Worm (Caenorhabditis elegans) whole organism, early embryonic: ENCODE measurements around the gene srz-99.

Experiments used
- B0310.2 ChIP-seq: sonication (generic microtip); optimal IDR thresholded peaks from 2 replicates; lab custom pipeline; 2016; ENCODE audit warnings: mild to moderate bottlenecking, missing genetic modification characterization, missing compliant biosample characterization
- ama-1 ChIP-seq: fragments of 150-350 bp; optimal IDR thresholded peaks from 2 replicates; lab custom pipeline; 2014
- flt-1 ChIP-seq: fragments of 200-800 bp; sonication (Bioruptor generic); IDR thresholded peaks from 2 replicates; pipeline ENCODE4 v1.3.6; 2022; ENCODE audit warnings: missing genetic modification characterization, missing compliant biosample characterization
- hmbx-1 ChIP-seq: sonication (generic microtip); optimal IDR thresholded peaks from 2 replicates; lab custom pipeline; 2016; ENCODE audit warnings: mild to moderate bottlenecking, missing genetic modification characterization, missing compliant biosample characterization
- hmg-4 ChIP-seq: fragments of 200-800 bp; sonication (Bioruptor generic); optimal IDR thresholded peaks from 2 replicates; lab custom pipeline; 2018; ENCODE audit warnings: mild to moderate bottlenecking, missing genetic modification characterization, missing compliant biosample characterization
- hnd-1 ChIP-seq: sonication (generic microtip); optimal IDR thresholded peaks from 2 replicates; lab custom pipeline; 2016; ENCODE audit warnings: missing genetic modification characterization, missing compliant biosample characterization
- tbx-11 ChIP-seq: fragments of 200-800 bp; sonication (Bioruptor generic); IDR thresholded peaks from 2 replicates; pipeline ENCODE4 v1.3.6; 2022; ENCODE audit warnings: missing genetic modification characterization, missing compliant biosample characterization
- tra-4 ChIP-seq: sonication (generic microtip); optimal IDR thresholded peaks from 2 replicates; lab custom pipeline; 2017; ENCODE audit warnings: missing genetic modification characterization, missing compliant biosample characterization

DNA sequence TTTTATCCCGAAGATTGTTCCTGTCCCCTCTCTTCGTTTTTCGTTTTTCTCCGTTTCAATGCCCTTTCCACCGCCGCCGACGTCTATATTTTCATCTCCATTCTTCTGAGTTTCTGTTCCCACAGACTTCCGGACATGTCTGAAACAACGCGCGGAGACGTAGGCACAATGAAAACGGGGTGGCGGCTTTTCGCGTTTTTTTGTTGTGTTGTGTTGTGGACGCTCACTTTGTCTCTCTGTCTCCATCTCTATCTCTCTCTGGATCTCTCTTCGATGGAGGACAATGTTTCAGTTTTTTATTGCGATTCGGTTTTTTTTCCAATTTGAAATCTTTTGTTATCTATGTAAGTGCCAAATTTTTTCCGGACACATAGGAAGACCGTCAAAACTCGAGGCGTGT lies 29.9 kb downstream of the srz-99 start:
- TF ChIP-seq hmg-4 (GFP tag; lab: Kevin White, UChicago) (no peak), B0310.2 (tag; lab: Kevin White, UChicago) (no peak), hnd-1 (tag; lab: Kevin White, UChicago) (no peak), flt-1 (GFP tag; lab: Robert Waterston, UW) (no peak), ama-1 (lab: Kevin White, UChicago) (no peak), tbx-11 (GFP tag; lab: Robert Waterston, UW) (no peak), tra-4 (tag; lab: Kevin White, UChicago) (no peak), hmbx-1 (no peak)
